Worm (Caenorhabditis elegans): ENCODE measurements around the gene C17A2.2.

The C17A2.2 gene

ce11 chrII:3893911-3894310, 47.8 kb downstream of the C17A2.2 start:
- no peak for TF ChIP-seq drap-1 (GFP tag; optimal IDR thresholded peaks at IDR 0.05)
- TF ChIP-seq nhr-12 (tag; optimal IDR thresholded peaks at IDR 0.05): no peak
- no peak for TF ChIP-seq sptf-1 (tag; optimal IDR thresholded peaks at IDR 0.05)

DNA sequence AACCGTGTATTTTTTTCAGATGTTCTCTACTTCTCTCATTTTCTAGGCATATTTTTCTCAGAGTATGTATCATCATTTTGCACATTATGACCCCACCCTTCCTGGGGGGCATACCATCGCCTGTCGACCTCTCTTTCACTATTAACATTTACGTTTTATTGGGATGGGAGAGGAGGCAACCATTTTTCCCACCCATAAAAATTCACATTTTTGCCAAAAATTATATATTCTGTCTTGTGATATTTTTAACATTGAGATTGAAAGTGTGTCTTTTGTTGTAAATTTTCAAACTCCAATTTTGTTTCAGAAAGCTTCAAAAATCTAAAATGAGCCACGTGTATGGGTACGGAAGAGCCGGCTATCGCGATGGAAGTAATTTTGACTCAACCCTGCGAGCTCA, 48.6 kb downstream of the C17A2.2 start, which contains the start of gene F53C3.7:
TSS of gene F53C3.7 (plus strand) at position 301 of the 400 bp plus-strand sequence.
- TF ChIP-seq ztf-11 (tag; optimal IDR thresholded peaks at IDR 0.05) (no peak), cnd-1 (tag; optimal IDR thresholded peaks at IDR 0.05) (no peak), ceh-39 (tag; optimal IDR thresholded peaks at IDR 0.05) (no peak), blmp-1 (tag; optimal IDR thresholded peaks at IDR 0.05) (no peak), ham-2 (GFP tag; optimal IDR thresholded peaks at IDR 0.05) (no peak), drap-1 (GFP tag; optimal IDR thresholded peaks at IDR 0.05) (no peak), nhr-28 (tag; optimal IDR thresholded peaks at IDR 0.05) (no peak), mls-2 (tag; optimal IDR thresholded peaks at IDR 0.05) (no peak), nhr-76 (tag; optimal IDR thresholded peaks at IDR 0.05) (no peak), unc-39 (tag; optimal IDR thresholded peaks at IDR 0.05) (no peak), snpc-4 (tag; optimal IDR thresholded peaks at IDR 0.05) (no peak), ces-1 (GFP tag; optimal IDR thresholded peaks at IDR 0.05) (no peak), elt-3 (tag; optimal IDR thresholded peaks at IDR 0.05) (no peak), lin-32 (GFP tag; optimal IDR thresholded peaks at IDR 0.05) (no peak), mab-5 (tag; optimal IDR thresholded peaks at IDR 0.05) (no peak), hlh-1 (tag; optimal IDR thresholded peaks at IDR 0.05) (no peak), unc-120 (tag; optimal IDR thresholded peaks at IDR 0.05; ENCODE audit: poor library complexity, severe bottlenecking) (no peak), flh-1 (GFP tag; optimal IDR thresholded peaks at IDR 0.05) (no peak)

- TF ChIP-seq ceh-83 (GFP tag; optimal IDR thresholded peaks at IDR 0.05) (no peak), ceh-39 (tag; optimal IDR thresholded peaks at IDR 0.05) (peak; percentile 37), unc-120 (tag; optimal IDR thresholded peaks at IDR 0.05; ENCODE audit: poor library complexity, severe bottlenecking) (peak; percentile 54), drap-1 (GFP tag; optimal IDR thresholded peaks at IDR 0.05) (no peak), unc-62 (GFP tag; optimal IDR thresholded peaks at IDR 0.05) (peak; percentile 24), cnd-1 (tag; optimal IDR thresholded peaks at IDR 0.05) (no peak), mab-5 (tag; optimal IDR thresholded peaks at IDR 0.05) (no peak), hlh-1 (tag; optimal IDR thresholded peaks at IDR 0.05) (peak; percentile 72), nhr-237 (tag; optimal IDR thresholded peaks at IDR 0.05) (peak; percentile 69), nhr-28 (tag; optimal IDR thresholded peaks at IDR 0.05) (no peak), lsy-2 (tag; optimal IDR thresholded peaks at IDR 0.05) (peak; percentile 14), pha-4 (tag; optimal IDR thresholded peaks at IDR 0.05) (peak; percentile 38), lin-32 (GFP tag; optimal IDR thresholded peaks at IDR 0.05) (no peak), ham-2 (GFP tag; optimal IDR thresholded peaks at IDR 0.05) (peak; percentile 22), lin-13 (tag; optimal IDR thresholded peaks at IDR 0.05) (no peak), tbx-8 (GFP tag; optimal IDR thresholded peaks at IDR 0.05) (no peak), mls-2 (tag; optimal IDR thresholded peaks at IDR 0.05) (peak; percentile 10), elt-3 (tag; optimal IDR thresholded peaks at IDR 0.05) (peak; percentile 34), ces-1 (GFP tag; optimal IDR thresholded peaks at IDR 0.05) (peak; percentile 88)
These were observed 50.8 kb downstream of the C17A2.2 start for ce11 chrII:3896920-3897319.

Measured in whole organism, mixed stage, embryonic.